Worm (Caenorhabditis elegans) whole organism, midembryonic: ENCODE data around the gene Y46G5A.18.

Experiments used
- T22C8.4 ChIP-seq: fragments of 200-800 bp; sonication (Bioruptor generic); IDR thresholded peaks from 2 replicates; pipeline ENCODE4 v1.3.6; 2022; ENCODE audit warnings: missing genetic modification characterization, missing compliant biosample characterization
- cog-1 ChIP-seq: sonication (generic microtip); optimal IDR thresholded peaks from 2 replicates; lab custom pipeline; 2016; ENCODE audit warnings: missing genetic modification characterization, missing compliant biosample characterization
- flt-1 ChIP-seq: fragments of 200-800 bp; sonication (Bioruptor generic); IDR thresholded peaks from 2 replicates; pipeline ENCODE4 v1.3.6; 2022; ENCODE audit warnings: missing genetic modification characterization, missing compliant biosample characterization
- klf-2 ChIP-seq: fragments of 200-800 bp; sonication (Bioruptor generic); conservative IDR thresholded peaks from 2 replicates; pipeline ENCODE4 v1.3.6; 2022; ENCODE audit warnings: missing genetic modification reagents, missing genetic modification characterization, missing compliant biosample characterization
- med-1 ChIP-seq: sonication (generic microtip); optimal IDR thresholded peaks from 2 replicates; lab custom pipeline; 2017; ENCODE audit warnings: missing genetic modification characterization, mild to moderate bottlenecking, missing compliant biosample characterization, antibody characterized with exemption, missing genetic modification reagents; ENCODE audit not compliant: insufficient read depth
- ref-1 ChIP-seq: fragments of 200-800 bp; sonication (Bioruptor generic); conservative IDR thresholded peaks from 2 replicates; pipeline ENCODE4 v1.3.6; 2022; ENCODE audit warnings: missing genetic modification reagents, missing genetic modification characterization, missing compliant biosample characterization
- ztf-23 ChIP-seq: fragments of 200-800 bp; sonication (Bioruptor generic); IDR thresholded peaks from 2 replicates; pipeline ENCODE4 v1.3.6; 2022; ENCODE audit warnings: missing genetic modification reagents, missing genetic modification characterization, missing compliant biosample characterization
- ztf-29 ChIP-seq: fragments of 200-800 bp; sonication (Bioruptor generic); IDR thresholded peaks from 2 replicates; pipeline ENCODE4 v1.3.6; 2022; ENCODE audit warnings: missing genetic modification reagents, missing genetic modification characterization, missing compliant biosample characterization

- TF ChIP-seq klf-2 (GFP tag; lab: Robert Waterston, UW) (no peak), cog-1 (no peak), ref-1 (GFP tag; lab: Robert Waterston, UW) (no peak), med-1 (GFP tag; lab: Kevin White, UChicago) (no peak), ztf-23 (no peak), T22C8.4 (GFP tag; lab: Robert Waterston, UW) (no peak), flt-1 (no peak), ztf-29 (peak; percentile 42; the same call in 1 of the 2 replicates)
These were observed 19.4 kb upstream of the Y46G5A.18 start for ce11 chrII:12824463-12824862.
